Worm (Caenorhabditis elegans): Measurements from ENCODE around the gene cnp-2.

The cnp-2 gene

DNA sequence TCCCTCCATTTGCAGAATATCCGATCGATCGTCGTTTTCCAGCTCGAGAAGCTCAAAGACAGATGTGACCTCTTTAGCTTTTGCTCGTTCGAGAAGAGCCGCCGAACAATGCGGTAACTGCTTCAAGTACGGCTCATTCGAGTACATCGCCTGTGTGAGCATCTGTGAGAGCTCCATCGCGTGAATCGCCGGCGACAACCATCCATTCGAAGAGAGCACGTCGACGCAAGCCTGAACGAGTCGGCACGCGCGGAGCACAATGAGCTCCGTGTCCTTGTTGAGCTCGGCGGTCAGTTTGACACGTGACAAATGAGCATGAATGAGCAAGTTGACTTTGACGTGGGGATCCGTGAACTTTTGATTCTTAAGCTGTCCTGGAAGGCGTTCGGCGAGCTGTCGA, 32.7 kb upstream of the cnp-2 start:
- TF ChIP-seq nhr-237 (tag; optimal IDR thresholded peaks at IDR 0.05), result no peak
- peak in 1 of 2 experiments; percentile 72 for TF ChIP-seq unc-62 (GFP tag; optimal IDR thresholded peaks at IDR 0.05 in 1 of 2)
- TF ChIP-seq unc-62 (tag; optimal IDR thresholded peaks at IDR 0.05), result no peak
- TF ChIP-seq set-16 (GFP tag; IDR thresholded peaks at IDR 0.05), result peak; percentile 65

DNA sequence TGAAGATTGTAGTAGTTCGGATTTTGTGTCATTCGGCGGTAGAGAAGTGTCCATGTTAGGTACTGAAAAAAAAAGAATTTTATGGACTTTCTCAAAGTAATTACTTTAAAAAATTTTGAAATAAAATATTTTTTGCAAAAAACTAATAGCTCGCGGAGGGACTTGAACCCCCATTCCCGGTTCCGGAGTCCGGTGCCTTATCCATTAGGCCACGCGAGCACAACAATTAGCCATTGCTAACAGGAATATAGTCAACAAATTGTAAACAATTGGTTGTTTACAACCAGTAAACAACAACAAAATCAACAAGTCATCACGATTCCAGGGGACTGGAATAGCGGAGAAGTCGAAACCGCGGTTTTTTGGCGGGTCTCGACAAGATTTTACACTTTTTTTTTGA, 32.0 kb upstream of the cnp-2 start:
- no peak for TF ChIP-seq F26F4.8 (GFP tag; conservative IDR thresholded peaks at IDR 0.05)
- TF ChIP-seq lin-38 (GFP tag; IDR thresholded peaks at IDR 0.05), result 0 out of 2 replicates have a peak, but pooled peaks have one; percentile 10

DNA sequence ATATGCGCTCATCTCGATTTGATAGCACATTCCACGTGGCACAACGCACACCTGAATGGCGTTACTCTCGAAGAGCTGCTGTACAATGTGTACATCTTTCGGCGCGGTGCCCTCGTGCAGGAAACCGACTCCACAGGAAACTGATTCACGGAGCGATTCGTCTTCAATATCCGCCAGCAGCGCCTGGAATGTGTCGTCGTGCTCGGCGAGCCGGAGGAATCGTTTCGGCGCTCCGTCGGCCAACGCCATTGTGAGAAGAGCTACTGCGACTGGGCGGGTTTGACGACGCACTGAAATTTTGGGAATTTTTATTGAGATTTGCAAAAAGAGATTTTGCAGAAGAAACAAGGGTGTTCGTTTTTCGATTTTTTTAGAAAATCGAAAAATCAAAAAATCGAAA, 30.6 kb upstream of the cnp-2 start:
- TF ChIP-seq nhr-41 (GFP tag; IDR thresholded peaks at IDR 0.05) (no peak), F44E2.7 (GFP tag; IDR thresholded peaks at IDR 0.05) (0 out of 2 replicates have a peak, but pooled peaks have one; percentile 55), daf-16 (GFP tag; optimal IDR thresholded peaks at IDR 0.05) (no peak), daf-16 (tag; optimal IDR thresholded peaks at IDR 0.05) (no peak), egl-43 (GFP tag; IDR thresholded peaks at IDR 0.05) (0 out of 2 replicates have a peak, but pooled peaks have one; percentile 40), set-16 (GFP tag; IDR thresholded peaks at IDR 0.05) (peak; percentile 67), Y48G9A.11 (GFP tag; IDR thresholded peaks at IDR 0.05) (no peak)

- TF ChIP-seq snpc-4 (tag; optimal IDR thresholded peaks at IDR 0.05) (no peak), lin-29 (GFP tag; IDR thresholded peaks at IDR 0.05) (no peak), ztf-7 (tag; optimal IDR thresholded peaks at IDR 0.05) (no peak), ama-1 (optimal IDR thresholded peaks at IDR 0.05) (no peak), D1046.2 (GFP tag; IDR thresholded peaks at IDR 0.05) (0 out of 2 replicates have a peak, but pooled peaks have one; percentile 22), mdt-29 (GFP tag; IDR thresholded peaks at IDR 0.05) (no peak), ctbp-1 (GFP tag; IDR thresholded peaks at IDR 0.05) (0 out of 2 replicates have a peak, but pooled peaks have one; percentile 42), nhr-111 (GFP tag; optimal IDR thresholded peaks at IDR 0.05) (no peak), nhr-10 (tag; optimal IDR thresholded peaks at IDR 0.05) (no peak), nhr-76 (tag; optimal IDR thresholded peaks at IDR 0.05) (no peak), lin-38 (GFP tag; IDR thresholded peaks at IDR 0.05) (peak; percentile 63), fkh-10 (GFP tag; optimal IDR thresholded peaks at IDR 0.05) (no peak), mdl-1 (tag; optimal IDR thresholded peaks at IDR 0.05) (no peak), lin-1 (GFP tag; IDR thresholded peaks at IDR 0.05) (peak; percentile 26; the same call in 1 of the 2 replicates), lin-15B (tag; optimal IDR thresholded peaks at IDR 0.05) (no peak), ZK546.5 (tag; optimal IDR thresholded peaks at IDR 0.05) (no peak), pha-4 (GFP tag; IDR thresholded peaks at IDR 0.05) (peak; percentile 42), pha-4 (tag; optimal IDR thresholded peaks at IDR 0.05) (no peak), nhr-28 (tag; optimal IDR thresholded peaks at IDR 0.05) (no peak), nhr-77 (tag; optimal IDR thresholded peaks at IDR 0.05) (no peak), zip-2 (tag; optimal IDR thresholded peaks at IDR 0.05) (no peak), madf-5 (GFP tag; IDR thresholded peaks at IDR 0.05) (0 out of 4 replicates have a peak, but pooled peaks of 1 of the 2 experiments have one; percentile 14), unc-39 (tag; optimal IDR thresholded peaks at IDR 0.05) (no peak), mxl-2 (GFP tag; conservative IDR thresholded peaks at IDR 0.05) (no peak), set-16 (GFP tag; IDR thresholded peaks at IDR 0.05) (peak; percentile 74), Y105C5A.15 (GFP tag; IDR thresholded peaks at IDR 0.05) (0 out of 2 replicates have a peak, but pooled peaks have one; percentile 48), F44E2.7 (GFP tag; IDR thresholded peaks at IDR 0.05) (0 out of 2 replicates have a peak, but pooled peaks have one; percentile 3), dve-1 (tag; optimal IDR thresholded peaks at IDR 0.05; ENCODE audit: insufficient read depth) (no peak), unc-130 (GFP tag; optimal IDR thresholded peaks at IDR 0.05) (no peak), ceh-32 (tag; optimal IDR thresholded peaks at IDR 0.05; ENCODE audit: poor library complexity) (no peak), gei-8 (GFP tag; optimal IDR thresholded peaks at IDR 0.05) (peak; percentile 1), arid-1 (GFP tag; conservative IDR thresholded peaks at IDR 0.05) (peak; percentile 59; the same call in 1 of the 2 replicates), zfp-3 (GFP tag; conservative IDR thresholded peaks at IDR 0.05) (no peak), nhr-25 (tag; optimal IDR thresholded peaks at IDR 0.05; ENCODE audit: borderline replicate concordance, insufficient read depth) (no peak), php-3 (GFP tag; IDR thresholded peaks at IDR 0.05) (0 out of 2 replicates have a peak, but pooled peaks have one; percentile 38), nhr-41 (GFP tag; IDR thresholded peaks at IDR 0.05) (no peak), daf-16 (GFP tag; optimal IDR thresholded peaks at IDR 0.05) (no peak), daf-16 (tag; optimal IDR thresholded peaks at IDR 0.05) (no peak)
Measured at ce11 chrII:12736579-12736978, 24.0 kb upstream of the cnp-2 start, which contains the start of gene snrp-200. snrp-200 (minus strand) TSS chrII:12736910.
